Worm (Caenorhabditis elegans) whole organism, early embryonic: ENCODE results near the gene Y119D3B.21.

ENCODE experiments used
- aly-1 ChIP-seq: sonication (generic microtip); optimal IDR thresholded peaks from 2 replicates; lab custom pipeline; 2016; ENCODE audit warnings: missing genetic modification characterization, missing compliant biosample characterization
- ama-1 ChIP-seq: fragments of 150-350 bp; optimal IDR thresholded peaks from 2 replicates; lab custom pipeline; 2014
- flt-1 ChIP-seq: fragments of 200-800 bp; sonication (Bioruptor generic); IDR thresholded peaks from 2 replicates; pipeline ENCODE4 v1.3.6; 2022; ENCODE audit warnings: missing genetic modification characterization, missing compliant biosample characterization
- hmbx-1 ChIP-seq: sonication (generic microtip); optimal IDR thresholded peaks from 2 replicates; lab custom pipeline; 2016; ENCODE audit warnings: mild to moderate bottlenecking, missing genetic modification characterization, missing compliant biosample characterization
- hmg-4 ChIP-seq: fragments of 200-800 bp; sonication (Bioruptor generic); optimal IDR thresholded peaks from 2 replicates; lab custom pipeline; 2018; ENCODE audit warnings: mild to moderate bottlenecking, missing genetic modification characterization, missing compliant biosample characterization
- pes-1 ChIP-seq: fragments of 200-800 bp; sonication (Bioruptor generic); IDR thresholded peaks from 2 replicates; pipeline ENCODE4 v1.3.6; 2022; ENCODE audit warnings: missing genetic modification reagents, missing genetic modification characterization, missing compliant biosample characterization
- scrt-1 ChIP-seq: fragments of 200-800 bp; sonication (Bioruptor generic); IDR thresholded peaks from 2 replicates; pipeline ENCODE4 v1.3.6; 2022; ENCODE audit warnings: missing genetic modification characterization, missing compliant biosample characterization
- tbx-11 ChIP-seq: fragments of 200-800 bp; sonication (Bioruptor generic); IDR thresholded peaks from 2 replicates; pipeline ENCODE4 v1.3.6; 2022; ENCODE audit warnings: missing genetic modification characterization, missing compliant biosample characterization

ce11 chrIII:1214121-1214673 lies 603 bp upstream of the Y119D3B.21 start:
- TF ChIP-seq ama-1 (lab: Kevin White, UChicago), result no peak
- TF ChIP-seq pes-1, result no peak
- TF ChIP-seq tbx-11 (GFP tag; lab: Robert Waterston, UW), result no peak
- TF ChIP-seq flt-1 (GFP tag; lab: Robert Waterston, UW), result no peak
- no peak for TF ChIP-seq scrt-1 (GFP tag; lab: Robert Waterston, UW)
- no peak for TF ChIP-seq hmbx-1 (tag; lab: Kevin White, UChicago)
- TF ChIP-seq hmg-4 (GFP tag; lab: Kevin White, UChicago), result no peak
- no peak for TF ChIP-seq aly-1 (tag; lab: Kevin White, UChicago)
